Worm (Caenorhabditis elegans): ENCODE measurements around the gene lido-11.

DNA sequence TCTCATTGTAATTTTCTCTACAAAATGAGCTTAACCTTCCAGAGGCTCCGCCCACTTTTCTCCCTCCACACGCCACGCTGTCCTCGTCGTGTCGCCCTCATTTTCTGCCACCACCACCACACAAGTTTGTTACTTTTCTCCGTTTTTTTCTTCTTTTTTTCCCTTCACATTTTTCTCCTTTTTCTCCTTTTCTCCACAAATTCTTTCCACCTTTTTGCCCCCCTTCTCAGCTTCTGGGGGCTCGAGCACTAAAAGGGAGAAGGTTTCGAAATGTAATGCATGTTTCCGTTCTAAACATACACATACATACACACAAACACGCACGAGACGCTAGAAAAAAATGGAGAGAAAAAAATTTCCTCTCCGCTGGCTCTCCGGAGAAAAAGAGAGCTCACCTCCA lies 27.2 kb upstream of the lido-11 start, which contains the start of gene nhr-88:
- TF ChIP-seq him-1 (tag; optimal IDR thresholded peaks at IDR 0.05) (no peak), W03F9.2 (tag; optimal IDR thresholded peaks at IDR 0.05) (no peak), dao-5 (tag; optimal IDR thresholded peaks at IDR 0.05) (no peak)

All from whole organism, L4/young adult.